Worm (Caenorhabditis elegans) whole organism, L4/young adult: ENCODE measurements around the gene rbmx-2.

Experiments used
- W03F9.2 ChIP-seq: fragments of 150-350 bp; optimal IDR thresholded peaks from 2 replicates; lab custom pipeline; 2014; ENCODE audit warnings: missing biosample characterization, missing genetic modification characterization
- him-1 ChIP-seq: sonication (generic microtip); optimal IDR thresholded peaks from 2 replicates; lab custom pipeline; 2016; ENCODE audit warnings: missing genotype, missing genetic modification reagents, missing genetic modification characterization, missing compliant biosample characterization

DNA sequence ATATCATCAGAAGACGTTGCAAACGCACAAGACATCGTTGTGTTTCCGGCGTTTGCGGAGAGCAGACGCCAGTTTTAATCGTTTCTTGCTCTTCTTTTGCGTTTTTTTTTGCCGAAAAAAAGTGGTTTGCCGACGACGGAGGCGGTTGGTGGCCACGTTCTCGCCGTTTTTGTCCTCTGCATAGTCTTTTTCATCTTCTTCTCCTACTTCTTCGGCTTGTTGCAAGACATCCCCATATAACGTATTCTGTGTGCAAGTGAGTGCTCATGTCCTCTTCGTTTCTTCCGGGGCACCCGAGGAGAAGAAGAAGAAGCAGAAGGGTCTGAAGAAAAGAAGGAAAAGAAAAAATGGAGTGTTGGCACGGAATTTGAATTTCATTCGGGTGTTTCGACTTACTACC is 21.7 kb downstream of the rbmx-2 start:
- peak; percentile 13 for TF ChIP-seq him-1
- no peak for TF ChIP-seq W03F9.2
